Fruit fly (Drosophila melanogaster) whole organism, pupa: ENCODE measurements around the gene Mlc1.

Experiments
- CG10348 ChIP-seq: fragments of 200-800 bp; sonication (Bioruptor generic); IDR thresholded peaks from 2 replicates; pipeline ENCODE4 v1.3.6; 2022; ENCODE audit warnings: missing biosample characterization, missing genetic modification characterization
- CG12605 ChIP-seq: fragments of 200-800 bp; sonication (Bioruptor generic); IDR thresholded peaks from 2 replicates; pipeline ENCODE4 v1.3.6; 2022; ENCODE audit warnings: missing biosample characterization, missing genetic modification characterization
- CG13204 ChIP-seq: fragments of 200-800 bp; sonication (Bioruptor generic); optimal IDR thresholded peaks from 2 replicates; lab custom pipeline; 2018; ENCODE audit warnings: missing biosample characterization, mild to moderate bottlenecking, missing genetic modification characterization, moderate library complexity
- CG14655 ChIP-seq: fragments of 200-800 bp; sonication (Bioruptor generic); optimal IDR thresholded peaks from 3 replicates; lab custom pipeline; 2017; ENCODE audit warnings: mild to moderate bottlenecking, missing biosample characterization, missing genetic modification reagents, missing genetic modification characterization
- CG15710 ChIP-seq: fragments of 200-800 bp; sonication (Bioruptor generic); optimal IDR thresholded peaks from 2 replicates; lab custom pipeline; 2018; ENCODE audit warnings: missing biosample characterization, mild to moderate bottlenecking, missing genetic modification characterization, moderate library complexity
- CG17806 ChIP-seq: fragments of 200-800 bp; sonication (Bioruptor generic); optimal IDR thresholded peaks from 2 replicates; lab custom pipeline; 2018; ENCODE audit warnings: missing biosample characterization, mild to moderate bottlenecking, missing genetic modification characterization, moderate library complexity
- CG32121 ChIP-seq: fragments of 200-800 bp; sonication (Bioruptor generic); IDR thresholded peaks from 2 replicates; pipeline ENCODE4 v1.3.6; 2022; ENCODE audit warnings: missing biosample characterization, missing genetic modification characterization
- CG34367 ChIP-seq: fragments of 200-800 bp; sonication (Bioruptor generic); optimal IDR thresholded peaks from 2 replicates; lab custom pipeline; 2018; ENCODE audit warnings: missing biosample characterization, mild to moderate bottlenecking, missing genetic modification characterization
- CG4496 ChIP-seq: fragments of 200-800 bp; sonication (Bioruptor generic); IDR thresholded peaks from 3 replicates; pipeline ENCODE4 v1.3.6; 2022; ENCODE audit warnings: missing biosample characterization, missing genetic modification characterization
- CG8159 ChIP-seq: fragments of 200-800 bp; sonication (Bioruptor generic); optimal IDR thresholded peaks from 3 replicates; lab custom pipeline; 2018; ENCODE audit warnings: missing biosample characterization, mild to moderate bottlenecking, missing genetic modification characterization, moderate library complexity
- CG8301 ChIP-seq: fragments of 200-800 bp; sonication (Bioruptor generic); optimal IDR thresholded peaks from 2 replicates; lab custom pipeline; 2018; ENCODE audit warnings: missing biosample characterization, mild to moderate bottlenecking, missing genetic modification characterization
- CG9948 ChIP-seq: fragments of 200-800 bp; sonication (Bioruptor generic); optimal IDR thresholded peaks from 2 replicates; lab custom pipeline; 2018; ENCODE audit warnings: missing biosample characterization, mild to moderate bottlenecking, missing genetic modification characterization, moderate library complexity
- D1 ChIP-seq: fragments of 200-800 bp; sonication (Bioruptor generic); optimal IDR thresholded peaks from 2 replicates; lab custom pipeline; 2018; ENCODE audit warnings: missing biosample characterization, mild to moderate bottlenecking, missing genetic modification characterization, moderate library complexity
- EcR ChIP-seq: fragments of 200-800 bp; sonication (Bioruptor generic); optimal IDR thresholded peaks from 3 replicates; lab custom pipeline; 2019; ENCODE audit warnings: missing biosample characterization, missing genetic modification characterization, mild to moderate bottlenecking, moderate library complexity, missing genetic modification reagents
- Ets98B ChIP-seq: fragments of 200-800 bp; sonication (Bioruptor generic); IDR thresholded peaks from 2 replicates; pipeline ENCODE4 v1.3.6; 2022; ENCODE audit warnings: missing biosample characterization, missing genetic modification characterization
- Pif1A ChIP-seq: fragments of 200-800 bp; sonication (Bioruptor generic); optimal IDR thresholded peaks from 3 replicates; lab custom pipeline; 2016; ENCODE audit warnings: missing biosample characterization, missing genetic modification characterization
- Pif1B ChIP-seq: fragments of 200-800 bp; sonication (Bioruptor generic); optimal IDR thresholded peaks from 3 replicates; lab custom pipeline; 2016; ENCODE audit warnings: missing biosample characterization, missing genetic modification characterization
- Snoo ChIP-seq: fragments of 200-800 bp; sonication (Bioruptor generic); optimal IDR thresholded peaks from 3 replicates; lab custom pipeline; 2017; ENCODE audit warnings: missing biosample characterization, mild to moderate bottlenecking, missing genetic modification characterization, inconsistent platforms
- fd96Ca ChIP-seq: fragments of 200-800 bp; sonication (Bioruptor generic); IDR thresholded peaks from 3 replicates; pipeline ENCODE4 v1.3.6; 2022; ENCODE audit warnings: missing biosample characterization, missing genetic modification characterization
- gl ChIP-seq: fragments of 200-800 bp; sonication (Bioruptor generic); optimal IDR thresholded peaks from 2 replicates; lab custom pipeline; 2018; ENCODE audit warnings: missing biosample characterization, mild to moderate bottlenecking, missing genetic modification characterization
- rn ChIP-seq: fragments of 200-800 bp; sonication (Bioruptor generic); IDR thresholded peaks from 2 replicates; pipeline ENCODE4 v1.3.6; 2022; ENCODE audit warnings: missing biosample characterization, missing genetic modification characterization

Gene Mlc1

DNA sequence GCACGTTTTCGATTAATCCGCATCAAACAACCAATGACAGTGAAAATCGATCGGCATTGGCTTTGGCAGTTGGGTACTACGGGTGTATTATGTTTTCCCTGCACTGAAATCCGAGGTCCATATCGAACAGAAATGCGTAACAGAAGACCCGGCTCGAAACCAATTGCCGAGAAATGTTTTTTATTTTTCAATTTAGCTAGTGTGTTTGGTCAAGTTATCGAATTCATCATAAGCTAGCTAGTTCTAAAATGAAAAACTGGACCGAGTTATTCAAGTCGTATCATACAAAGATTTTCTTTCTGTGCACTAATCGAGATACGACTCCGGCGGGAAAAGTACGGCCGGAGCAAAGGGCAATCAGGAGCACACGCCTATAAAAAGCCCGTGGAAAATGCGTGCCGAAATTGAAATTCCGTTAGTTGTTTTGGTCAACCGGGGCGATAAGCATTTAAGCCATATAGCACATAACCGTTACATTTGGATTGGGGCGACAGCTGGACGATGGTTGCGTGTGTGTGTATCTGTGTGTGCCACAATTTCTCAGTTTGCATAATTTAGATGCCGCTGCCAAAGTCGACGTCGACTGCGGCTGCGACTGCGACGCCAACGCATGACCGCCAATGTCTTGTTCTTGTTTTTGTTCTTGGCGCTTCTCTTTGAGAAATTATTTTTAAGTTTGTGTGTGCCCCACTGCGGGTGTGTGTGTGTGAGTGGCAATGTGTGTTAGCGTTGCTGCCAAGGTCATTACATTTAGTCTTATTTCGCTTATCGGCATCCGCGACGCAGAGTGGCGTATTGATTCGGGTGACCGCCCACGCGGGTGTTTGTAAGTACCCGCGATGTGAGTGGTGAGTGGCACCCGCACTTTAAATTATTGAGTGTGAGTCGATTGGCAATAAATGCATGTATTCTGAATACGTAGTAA is 50.6 kb downstream of the Mlc1 start:
- TF ChIP-seq CG8159 (tag; lab: Kevin White, UChicago) (no peak), CG13204 (no peak), CG32121 (GFP tag; lab: Robert Waterston, UW) (no peak), CG15710 (tag; lab: Kevin White, UChicago) (no peak)

- 0 out of 3 replicates have a peak, but pooled peaks have one; percentile 8 for TF ChIP-seq fd96Ca (GFP tag; lab: Robert Waterston, UW)
- no peak for TF ChIP-seq Snoo
- no peak for TF ChIP-seq gl (tag; lab: Kevin White, UChicago)
- TF ChIP-seq CG15710 (tag; lab: Kevin White, UChicago): no peak
These were observed 51.4 kb downstream of the Mlc1 start for dm6 chr3R:27608536-27608935.

- TF ChIP-seq CG13204: no peak
- TF ChIP-seq Ets98B (GFP tag; lab: Robert Waterston, UW): 0 out of 2 replicates have a peak, but pooled peaks have one; percentile 13
- no peak for TF ChIP-seq CG32121 (GFP tag; lab: Robert Waterston, UW)
- no peak for TF ChIP-seq fd96Ca (GFP tag; lab: Robert Waterston, UW)
- TF ChIP-seq CG8301 (tag; lab: Kevin White, UChicago): no peak
- no peak for TF ChIP-seq CG15710 (tag; lab: Kevin White, UChicago)
These were observed 52.0 kb downstream of the Mlc1 start for dm6 chr3R:27608000-27608399.

dm6 chr3R:27607218-27607929 is 52.6 kb downstream of the Mlc1 start, which contains the start of the genes dsd and Tusp:
Gene dsd (minus strand): TSS chr3R:27607396.
Gene Tusp (plus strand): TSS chr3R:27607879.
- TF ChIP-seq EcR (GFP tag; lab: Kevin White, UChicago) (no peak), CG4496 (peak; percentile 81), CG15710 (tag; lab: Kevin White, UChicago) (peak; percentile 64), CG8301 (tag; lab: Kevin White, UChicago) (peak; percentile 32), gl (tag; lab: Kevin White, UChicago) (no peak), Snoo (peak; percentile 50), CG12605 (no peak), fd96Ca (GFP tag; lab: Robert Waterston, UW) (peak; percentile 56; the same call in 2 of the 3 replicates), CG34367 (tag; lab: Kevin White, UChicago) (peak; percentile 30), D1 (tag; lab: Kevin White, UChicago) (no peak), rn (GFP tag; lab: Robert Waterston, UW) (peak; percentile 38; the same call in 1 of the 2 replicates), CG13204 (no peak), CG8159 (tag; lab: Kevin White, UChicago) (peak; percentile 52), Pif1A (peak; percentile 44), CG14655 (GFP tag; lab: Kevin White, UChicago) (peak; percentile 68), Pif1B (GFP tag; lab: Kevin White, UChicago) (peak; percentile 47), CG10348 (GFP tag; lab: Robert Waterston, UW) (0 out of 2 replicates have a peak, but pooled peaks have one; percentile 12), CG32121 (GFP tag; lab: Robert Waterston, UW) (peak; percentile 59), CG9948 (tag; lab: Kevin White, UChicago) (peak; percentile 3), Ets98B (GFP tag; lab: Robert Waterston, UW) (peak; percentile 62), CG17806 (peak; percentile 37)
